Worm (Caenorhabditis elegans): ENCODE data around the gene kin-9.

kin-9 gene

ce11 chrX:8475142-8475541, 42.7 kb downstream of the kin-9 start:
- TF ChIP-seq egl-27 (tag; optimal IDR thresholded peaks at IDR 0.05) (peak; percentile 54), egl-5 (tag; optimal IDR thresholded peaks at IDR 0.05) (no peak), nhr-43 (tag; optimal IDR thresholded peaks at IDR 0.05; ENCODE audit: poor library complexity, severe bottlenecking) (peak; percentile 99), ama-1 (optimal IDR thresholded peaks at IDR 0.05) (peak; percentile 20), jun-1 (tag; optimal IDR thresholded peaks at IDR 0.05) (peak; percentile 9), nhr-76 (tag; optimal IDR thresholded peaks at IDR 0.05) (peak; percentile 80), unc-39 (tag; optimal IDR thresholded peaks at IDR 0.05) (no peak), lin-39 (tag; optimal IDR thresholded peaks at IDR 0.05) (no peak), mdl-1 (tag; optimal IDR thresholded peaks at IDR 0.05) (peak; percentile 51), ztf-11 (tag; optimal IDR thresholded peaks at IDR 0.05) (no peak), nhr-23 (tag; optimal IDR thresholded peaks at IDR 0.05) (peak; percentile 99), R02D3.7 (tag; optimal IDR thresholded peaks at IDR 0.05) (peak; percentile 61), tbx-2 (tag; optimal IDR thresholded peaks at IDR 0.05) (peak; percentile 69), mml-1 (tag; optimal IDR thresholded peaks at IDR 0.05) (no peak), ceh-28 (tag; optimal IDR thresholded peaks at IDR 0.05) (peak; percentile 71), nhr-25 (tag; optimal IDR thresholded peaks at IDR 0.05) (peak; percentile 91), lsy-12 (tag; optimal IDR thresholded peaks at IDR 0.05) (peak; percentile 45), nhr-77 (tag; optimal IDR thresholded peaks at IDR 0.05) (peak; percentile 15), elt-3 (tag; optimal IDR thresholded peaks at IDR 0.05) (peak in 2 of 3 experiments; percentile 81 to 83), unc-62 (GFP tag; optimal IDR thresholded peaks at IDR 0.05) (peak; percentile 68), ztf-4 (tag; optimal IDR thresholded peaks at IDR 0.05) (peak; percentile 29), nhr-28 (tag; optimal IDR thresholded peaks at IDR 0.05) (peak; percentile 35), nfya-1 (tag; optimal IDR thresholded peaks at IDR 0.05; ENCODE audit: insufficient read depth) (peak; percentile 46)

DNA sequence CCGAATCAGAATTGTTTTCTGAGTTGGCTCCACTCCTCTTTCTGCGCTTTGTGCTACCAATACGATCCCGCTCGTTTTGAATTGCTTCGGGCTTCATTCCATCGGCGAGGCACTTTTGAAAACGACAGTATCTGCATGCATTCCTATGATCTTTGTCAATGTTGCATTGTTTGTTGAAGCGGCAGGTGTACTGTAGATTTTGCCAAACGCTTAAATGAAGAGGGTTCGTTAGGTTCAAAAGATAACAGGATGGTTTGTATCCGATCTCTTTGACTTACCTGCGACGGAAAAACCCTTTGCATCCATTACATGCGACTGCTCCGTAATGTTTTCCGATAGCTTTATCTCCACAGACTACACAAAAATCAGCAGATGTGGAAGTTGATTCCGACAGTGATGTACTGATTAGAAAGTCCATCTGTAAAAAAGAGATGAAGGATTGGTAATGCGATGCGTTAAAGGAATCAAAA, 43.3 kb downstream of the kin-9 start, which contains the start of gene nhr-14:
TSS of gene nhr-14 (minus strand) at position 420 of the 470 bp plus-strand sequence.
- peak; percentile 16 for TF ChIP-seq nhr-25 (tag; optimal IDR thresholded peaks at IDR 0.05)
- no peak for TF ChIP-seq lin-39 (tag; optimal IDR thresholded peaks at IDR 0.05)
- TF ChIP-seq ZK546.5 (tag; optimal IDR thresholded peaks at IDR 0.05), result no peak

DNA sequence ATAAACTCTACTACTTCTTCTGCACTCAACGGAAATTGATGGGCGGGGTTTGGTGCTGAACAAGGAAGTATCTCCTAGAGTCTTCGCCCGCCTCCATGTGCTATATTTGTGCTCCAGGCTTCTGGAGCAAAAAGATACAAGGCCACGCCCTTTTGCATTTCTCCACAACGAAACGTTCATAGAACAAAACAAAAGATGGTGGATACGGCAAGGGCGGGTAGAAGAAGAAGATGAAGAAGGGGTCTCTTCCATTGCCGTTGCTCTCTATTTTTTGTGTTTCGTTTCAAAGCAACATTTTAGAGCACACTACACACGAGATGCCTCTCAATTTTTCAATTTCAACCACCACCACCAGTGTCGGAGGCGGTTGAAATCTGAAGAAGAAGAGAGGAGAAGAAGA, 43.8 kb downstream of the kin-9 start:
- TF ChIP-seq unc-62 (GFP tag; optimal IDR thresholded peaks at IDR 0.05), result peak; percentile 1
- no peak for TF ChIP-seq nfya-1 (tag; optimal IDR thresholded peaks at IDR 0.05; ENCODE audit: insufficient read depth)
- TF ChIP-seq aly-2 (tag; optimal IDR thresholded peaks at IDR 0.05), result no peak
- no peak for TF ChIP-seq pha-4 (tag; optimal IDR thresholded peaks at IDR 0.05)
- peak; percentile 34 for TF ChIP-seq lin-39 (tag; optimal IDR thresholded peaks at IDR 0.05)
- no peak for TF ChIP-seq egl-27 (tag; optimal IDR thresholded peaks at IDR 0.05)
- no peak for TF ChIP-seq fos-1 (tag; optimal IDR thresholded peaks at IDR 0.05)
- TF ChIP-seq ceh-16 (tag; optimal IDR thresholded peaks at IDR 0.05), result no peak
- no peak for TF ChIP-seq ztf-4 (tag; optimal IDR thresholded peaks at IDR 0.05)
- no peak for TF ChIP-seq fkh-2 (tag; optimal IDR thresholded peaks at IDR 0.05)
- TF ChIP-seq R02D3.7 (tag; optimal IDR thresholded peaks at IDR 0.05), result no peak
- TF ChIP-seq ceh-28 (tag; optimal IDR thresholded peaks at IDR 0.05), result no peak
- no peak for TF ChIP-seq lsy-12 (tag; optimal IDR thresholded peaks at IDR 0.05)
- peak; percentile 73 for TF ChIP-seq fkh-10 (GFP tag; optimal IDR thresholded peaks at IDR 0.05)
- no peak for TF ChIP-seq pqm-1 (tag; optimal IDR thresholded peaks at IDR 0.05)
- TF ChIP-seq daf-12 (tag; optimal IDR thresholded peaks at IDR 0.05), result no peak
- no peak for TF ChIP-seq nhr-76 (tag; optimal IDR thresholded peaks at IDR 0.05)
- TF ChIP-seq hmg-11 (tag; optimal IDR thresholded peaks at IDR 0.05), result peak; percentile 25
- TF ChIP-seq elt-3 (tag; optimal IDR thresholded peaks at IDR 0.05), result no peak
- TF ChIP-seq nhr-28 (tag; optimal IDR thresholded peaks at IDR 0.05), result no peak
- no peak for TF ChIP-seq elt-2 (tag; optimal IDR thresholded peaks at IDR 0.05)
- no peak for TF ChIP-seq mml-1 (tag; optimal IDR thresholded peaks at IDR 0.05)
- TF ChIP-seq ceh-9 (tag; optimal IDR thresholded peaks at IDR 0.05), result no peak
- TF ChIP-seq lin-15B (tag; optimal IDR thresholded peaks at IDR 0.05), result no peak
- TF ChIP-seq snpc-4 (tag; optimal IDR thresholded peaks at IDR 0.05), result no peak
- TF ChIP-seq jun-1 (tag; optimal IDR thresholded peaks at IDR 0.05), result no peak
- TF ChIP-seq ztf-11 (tag; optimal IDR thresholded peaks at IDR 0.05), result no peak
- TF ChIP-seq nhr-77 (tag; optimal IDR thresholded peaks at IDR 0.05), result no peak
- no peak for TF ChIP-seq nhr-12 (tag; optimal IDR thresholded peaks at IDR 0.05)
- no peak for TF ChIP-seq tbx-2 (tag; optimal IDR thresholded peaks at IDR 0.05)
- no peak for TF ChIP-seq zag-1 (tag; optimal IDR thresholded peaks at IDR 0.05)
- TF ChIP-seq nhr-237 (tag; optimal IDR thresholded peaks at IDR 0.05), result no peak
- TF ChIP-seq egl-5 (tag; optimal IDR thresholded peaks at IDR 0.05), result no peak
- no peak for TF ChIP-seq ceh-82 (tag; optimal IDR thresholded peaks at IDR 0.05)
- TF ChIP-seq mdl-1 (tag; optimal IDR thresholded peaks at IDR 0.05), result peak; percentile 50
- no peak for TF ChIP-seq eor-1 (tag; optimal IDR thresholded peaks at IDR 0.05)
- TF ChIP-seq nhr-43 (tag; optimal IDR thresholded peaks at IDR 0.05; ENCODE audit: poor library complexity, severe bottlenecking), result no peak

Data from whole organism, L3 larva.